Worm (Caenorhabditis elegans) whole organism, L4 larva: ENCODE results near the gene F09F7.5.
A peak's percentile ranks its signal among the peaks of the same experiment; 100 is the strongest.

Experiments used
- dmd-6 ChIP-seq: fragments of 200-800 bp; sonication (Bioruptor generic); IDR thresholded peaks from 2 replicates; pipeline ENCODE4 v1.3.6; 2022; ENCODE audit warnings: missing genetic modification reagents, missing genetic modification characterization, missing compliant biosample characterization
- nhr-10 ChIP-seq: fragments of 150-350 bp; optimal IDR thresholded peaks from 2 replicates; lab custom pipeline; 2014; ENCODE audit warnings: missing biosample characterization, missing genetic modification characterization
- nhr-6 ChIP-seq: fragments of 150-350 bp; optimal IDR thresholded peaks from 2 replicates; lab custom pipeline; 2014; ENCODE audit warnings: missing biosample characterization, missing genetic modification characterization
- pha-4 ChIP-seq, 2 experiments: fragments of 150-350 bp in 1 of 2; fragments of 200-800 bp in 1 of 2; sonication (Bioruptor generic) in 1 of 2; IDR thresholded peaks in 1 of 2; optimal IDR thresholded peaks in 1 of 2; 2 replicates each; pipeline versions ENCODE4 v1.3.6 to Lab custom; 2014 to 2022; ENCODE audit warnings: missing genetic modification characterization in 2 of 2, missing genetic modification reagents in 2 of 2, missing biosample characterization in 1 of 2, missing compliant biosample characterization in 1 of 2
- snpc-4 ChIP-seq: fragments of 150-350 bp; optimal IDR thresholded peaks from 2 replicates; lab custom pipeline; 2014; ENCODE audit warnings: missing biosample characterization, missing genetic modification characterization
- tag-97 ChIP-seq: fragments of 200-800 bp; sonication (Bioruptor generic); IDR thresholded peaks from 2 replicates; pipeline ENCODE4 v1.3.6; 2022; ENCODE audit warnings: missing genetic modification characterization, missing compliant biosample characterization

- peak; percentile 35 for TF ChIP-seq nhr-6 (tag; lab: Kevin White, UChicago)
- TF ChIP-seq dmd-6 = peak; percentile 13; the same call in 1 of the 2 replicates
- TF ChIP-seq tag-97 = no peak
- no peak for TF ChIP-seq pha-4 (GFP tag; IDR thresholded peaks at IDR 0.05; lab: Robert Waterston, UW)
- no peak for TF ChIP-seq pha-4 (tag; optimal IDR thresholded peaks at IDR 0.05; lab: Kevin White, UChicago)
- TF ChIP-seq snpc-4 (tag; lab: Kevin White, UChicago) = no peak
- no peak for TF ChIP-seq nhr-10 (tag; lab: Kevin White, UChicago)
These were observed 42.6 kb upstream of the F09F7.5 start for ce11 chrIII:5504164-5504563.
